Fruit fly (Drosophila melanogaster) whole organism, adult: ENCODE data around the gene CG7656.

Source experiments
- CG11617 ChIP-seq: fragments of 200-800 bp; sonication (Bioruptor generic); optimal IDR thresholded peaks from 2 replicates; lab custom pipeline; 2017; ENCODE audit warnings: mild to moderate bottlenecking, missing biosample characterization, missing genetic modification reagents, missing genetic modification characterization
- CG12768 ChIP-seq: fragments of 200-800 bp; sonication (Bioruptor generic); optimal IDR thresholded peaks from 2 replicates; lab custom pipeline; 2017; ENCODE audit warnings: missing biosample characterization, missing genetic modification characterization, mild to moderate bottlenecking, moderate library complexity, missing genetic modification reagents
- CG14711 ChIP-seq: fragments of 200-800 bp; sonication (Bioruptor generic); optimal IDR thresholded peaks from 2 replicates; lab custom pipeline; 2018; ENCODE audit warnings: missing biosample characterization, mild to moderate bottlenecking, missing genetic modification characterization, moderate library complexity
- CG1620 ChIP-seq: fragments of 200-800 bp; sonication (Bioruptor generic); optimal IDR thresholded peaks from 2 replicates; lab custom pipeline; 2016; ENCODE audit warnings: missing biosample characterization, missing genetic modification characterization
- CG33017 ChIP-seq: fragments of 200-800 bp; sonication (Bioruptor generic); optimal IDR thresholded peaks from 2 replicates; lab custom pipeline; 2018; ENCODE audit warnings: missing biosample characterization, mild to moderate bottlenecking, missing genetic modification characterization, moderate library complexity
- CG5204 ChIP-seq: fragments of 200-800 bp; sonication (Bioruptor generic); optimal IDR thresholded peaks from 2 replicates; lab custom pipeline; 2016; ENCODE audit warnings: missing biosample characterization, missing genetic modification characterization
- CG7045 ChIP-seq: fragments of 200-800 bp; sonication (Bioruptor generic); optimal IDR thresholded peaks from 2 replicates; lab custom pipeline; 2017; ENCODE audit warnings: missing biosample characterization, mild to moderate bottlenecking, missing genetic modification characterization
- CG7101 ChIP-seq: fragments of 200-800 bp; sonication (Bioruptor generic); optimal IDR thresholded peaks from 2 replicates; lab custom pipeline; 2018; ENCODE audit warnings: missing biosample characterization, mild to moderate bottlenecking, missing genetic modification characterization, moderate library complexity
- Clk ChIP-seq: fragments of 200-800 bp; sonication (Bioruptor generic); optimal IDR thresholded peaks from 2 replicates; lab custom pipeline; 2017; ENCODE audit warnings: missing biosample characterization, missing genetic modification characterization
- Crg-1 ChIP-seq: fragments of 200-800 bp; sonication (Bioruptor generic); optimal IDR thresholded peaks from 2 replicates; lab custom pipeline; 2016; ENCODE audit warnings: missing biosample characterization, missing genetic modification characterization
- Hr96 ChIP-seq: fragments of 200-800 bp; sonication (Bioruptor generic); optimal IDR thresholded peaks from 2 replicates; lab custom pipeline; 2016; ENCODE audit warnings: missing biosample characterization, missing genetic modification characterization
- Mnt ChIP-seq: fragments of 200-800 bp; sonication (Bioruptor generic); optimal IDR thresholded peaks from 2 replicates; lab custom pipeline; 2016; ENCODE audit warnings: missing biosample characterization, mild to moderate bottlenecking, missing genetic modification characterization
- bab1 ChIP-seq: fragments of 200-800 bp; sonication (Bioruptor generic); optimal IDR thresholded peaks from 3 replicates; lab custom pipeline; 2019; ENCODE audit warnings: missing biosample characterization, mild to moderate bottlenecking, missing genetic modification characterization, moderate library complexity
- cic ChIP-seq: fragments of 200-800 bp; sonication (Bioruptor generic); optimal IDR thresholded peaks from 2 replicates; lab custom pipeline; 2017; ENCODE audit warnings: missing biosample characterization, mild to moderate bottlenecking, missing genetic modification characterization, moderate library complexity
- cnc ChIP-seq, 2 experiments: fragments of >200 bp; optimal IDR thresholded peaks; 2 replicates each; lab custom pipeline; 2017
- kay ChIP-seq: fragments of 200-800 bp; sonication (Bioruptor generic); peaks from one replicate; lab custom pipeline; 2016; ENCODE audit warnings: missing biosample characterization, missing genetic modification characterization, borderline replicate concordance
- ovo ChIP-seq: fragments of 200-800 bp; sonication (Bioruptor generic); optimal IDR thresholded peaks from 2 replicates; lab custom pipeline; 2016; ENCODE audit warnings: missing biosample characterization, missing genetic modification characterization
- pad ChIP-seq: fragments of 200-800 bp; sonication (Bioruptor generic); optimal IDR thresholded peaks from 3 replicates; lab custom pipeline; 2017; ENCODE audit warnings: missing biosample characterization, missing genetic modification characterization, mild to moderate bottlenecking, moderate library complexity, missing genetic modification reagents
- tj ChIP-seq: fragments of 200-800 bp; sonication (Bioruptor generic); optimal IDR thresholded peaks from 3 replicates; lab custom pipeline; 2017; ENCODE audit warnings: missing biosample characterization, mild to moderate bottlenecking, missing genetic modification characterization, moderate library complexity
- toe ChIP-seq: fragments of 200-800 bp; sonication (Bioruptor generic); optimal IDR thresholded peaks from 2 replicates; lab custom pipeline; 2016; ENCODE audit warnings: missing biosample characterization, missing genetic modification characterization

CG7656 gene

dm6 chr3L:15553993-15554644 lies 33.9 kb downstream of the CG7656 start, which contains the start of gene AGO2:
TSS of gene AGO2 (plus strand) at chr3L:15554113.
- peak; percentile 95 for TF ChIP-seq kay
- no peak for TF ChIP-seq ovo
- peak; percentile 68 for TF ChIP-seq bab1 (GFP tag; lab: Kevin White, UChicago)
- TF ChIP-seq Hr96 (GFP tag; lab: Kevin White, UChicago) = no peak
- TF ChIP-seq CG5204 (GFP tag; lab: Kevin White, UChicago) = no peak
- TF ChIP-seq CG1620 (GFP tag; lab: Kevin White, UChicago) = no peak
- peak; percentile 86 for TF ChIP-seq tj (GFP tag; lab: Kevin White, UChicago)
- TF ChIP-seq CG7045 (GFP tag; lab: Kevin White, UChicago) = peak; percentile 27
- peak; percentile 96 for TF ChIP-seq CG12768
- no peak for TF ChIP-seq toe (GFP tag; lab: Kevin White, UChicago)
- TF ChIP-seq Mnt (GFP tag; lab: Kevin White, UChicago) = peak; percentile 59
- peak; percentile 45 for TF ChIP-seq CG7101
- TF ChIP-seq pad (GFP tag; lab: Kevin White, UChicago) = peak; percentile 94
- TF ChIP-seq cic (GFP tag; lab: Kevin White, UChicago) = peak; percentile 72
- TF ChIP-seq cnc (optimal IDR thresholded peaks at IDR 0.05; lab: Kevin White, UChicago) = no peak
- TF ChIP-seq Crg-1 (GFP tag; lab: Kevin White, UChicago) = no peak
- TF ChIP-seq CG33017 (tag; lab: Kevin White, UChicago) = peak; percentile 59
- peak; percentile 65 for TF ChIP-seq CG14711 (tag; lab: Kevin White, UChicago)
- peak; percentile 14 for TF ChIP-seq CG11617 (GFP tag; lab: Kevin White, UChicago)
- peak; percentile 54 for TF ChIP-seq Clk (GFP tag; lab: Kevin White, UChicago)

- TF ChIP-seq tj (GFP tag; lab: Kevin White, UChicago) = no peak
- no peak for TF ChIP-seq CG12768
- peak; percentile 0 for TF ChIP-seq CG7045 (GFP tag; lab: Kevin White, UChicago)
- TF ChIP-seq kay = no peak
- TF ChIP-seq toe (GFP tag; lab: Kevin White, UChicago) = no peak
- no peak for TF ChIP-seq pad (GFP tag; lab: Kevin White, UChicago)
- no peak for TF ChIP-seq CG14711 (tag; lab: Kevin White, UChicago)
- TF ChIP-seq cic (GFP tag; lab: Kevin White, UChicago) = peak; percentile 2
- TF ChIP-seq Mnt (GFP tag; lab: Kevin White, UChicago) = no peak
- peak; percentile 12 for TF ChIP-seq CG33017 (tag; lab: Kevin White, UChicago)
- TF ChIP-seq CG7101 = no peak
- no peak for TF ChIP-seq CG1620 (GFP tag; lab: Kevin White, UChicago)
- no peak for TF ChIP-seq ovo
- no peak for TF ChIP-seq Crg-1 (GFP tag; lab: Kevin White, UChicago)
- TF ChIP-seq Hr96 (GFP tag; lab: Kevin White, UChicago) = no peak
- no peak for TF ChIP-seq Clk (GFP tag; lab: Kevin White, UChicago)
- TF ChIP-seq CG5204 (GFP tag; lab: Kevin White, UChicago) = no peak
- TF ChIP-seq bab1 (GFP tag; lab: Kevin White, UChicago) = no peak
- TF ChIP-seq cnc (optimal IDR thresholded peaks at IDR 0.05; lab: Kevin White, UChicago) = no peak
- peak; percentile 3 for TF ChIP-seq CG11617 (GFP tag; lab: Kevin White, UChicago)
Measured at dm6 chr3L:15548843-15549242, 39.1 kb downstream of the CG7656 start.

dm6 chr3L:15547187-15547790 lies 40.7 kb downstream of the CG7656 start:
- peak; percentile 8 for TF ChIP-seq cic (GFP tag; lab: Kevin White, UChicago)
- TF ChIP-seq kay = peak; percentile 64
- TF ChIP-seq CG11617 (GFP tag; lab: Kevin White, UChicago) = no peak

- TF ChIP-seq CG14711 (tag; lab: Kevin White, UChicago) (no peak), Clk (GFP tag; lab: Kevin White, UChicago) (no peak), CG11617 (GFP tag; lab: Kevin White, UChicago) (no peak), tj (GFP tag; lab: Kevin White, UChicago) (peak; percentile 95), cnc (optimal IDR thresholded peaks at IDR 0.05; lab: Kevin White, UChicago) (no peak), cic (GFP tag; lab: Kevin White, UChicago) (no peak), CG33017 (tag; lab: Kevin White, UChicago) (no peak)
Measured at dm6 chr3L:15544455-15545415, 43.2 kb downstream of the CG7656 start.

dm6 chr3L:15543467-15543866 lies 44.5 kb downstream of the CG7656 start:
- TF ChIP-seq CG11617 (GFP tag; lab: Kevin White, UChicago) = no peak
- TF ChIP-seq bab1 (GFP tag; lab: Kevin White, UChicago) = no peak
- TF ChIP-seq Hr96 (GFP tag; lab: Kevin White, UChicago) = no peak
- no peak for TF ChIP-seq tj (GFP tag; lab: Kevin White, UChicago)
- no peak for TF ChIP-seq Crg-1 (GFP tag; lab: Kevin White, UChicago)
- TF ChIP-seq CG1620 (GFP tag; lab: Kevin White, UChicago) = no peak
- TF ChIP-seq CG33017 (tag; lab: Kevin White, UChicago) = no peak
- no peak for TF ChIP-seq kay
- TF ChIP-seq Clk (GFP tag; lab: Kevin White, UChicago) = no peak
- no peak for TF ChIP-seq cic (GFP tag; lab: Kevin White, UChicago)
- TF ChIP-seq CG7101 = no peak
- no peak for TF ChIP-seq CG12768
- TF ChIP-seq ovo = no peak
- no peak for TF ChIP-seq CG7045 (GFP tag; lab: Kevin White, UChicago)
- TF ChIP-seq CG14711 (tag; lab: Kevin White, UChicago) = no peak
- TF ChIP-seq CG5204 (GFP tag; lab: Kevin White, UChicago) = no peak
- TF ChIP-seq pad (GFP tag; lab: Kevin White, UChicago) = no peak
- no peak for TF ChIP-seq toe (GFP tag; lab: Kevin White, UChicago)
- TF ChIP-seq cnc (optimal IDR thresholded peaks at IDR 0.05; lab: Kevin White, UChicago) = no peak
- TF ChIP-seq Mnt (GFP tag; lab: Kevin White, UChicago) = no peak
